Fruit fly (Drosophila melanogaster): ENCODE results near the gene CG32212.

DNA sequence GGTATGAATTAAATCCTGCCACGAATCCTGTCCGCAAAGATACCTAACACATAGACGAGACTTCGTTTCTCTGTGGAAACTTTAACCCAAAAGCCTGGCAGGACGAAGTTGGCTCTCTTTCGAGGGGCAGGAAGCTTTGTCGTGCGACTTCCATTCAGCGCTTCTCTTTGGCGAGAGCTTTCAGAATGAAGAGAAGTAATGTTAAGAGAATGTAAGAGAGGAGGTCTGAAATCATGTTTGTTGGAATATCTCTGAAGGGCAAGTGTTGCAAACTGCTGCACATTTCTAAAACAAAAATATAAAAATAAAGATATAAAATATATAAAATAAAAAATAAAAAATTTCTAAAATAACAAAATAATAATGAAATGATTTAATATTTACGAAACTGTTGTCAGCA, 5.3 kb upstream of the CG32212 start:
- TF ChIP-seq CG8478 (optimal IDR thresholded peaks at IDR 0.05) = no peak
- no peak for TF ChIP-seq CTCF (optimal IDR thresholded peaks at IDR 0.05)
